Worm (Caenorhabditis elegans): ENCODE measurements around the gene srd-34.

Gene srd-34

DNA sequence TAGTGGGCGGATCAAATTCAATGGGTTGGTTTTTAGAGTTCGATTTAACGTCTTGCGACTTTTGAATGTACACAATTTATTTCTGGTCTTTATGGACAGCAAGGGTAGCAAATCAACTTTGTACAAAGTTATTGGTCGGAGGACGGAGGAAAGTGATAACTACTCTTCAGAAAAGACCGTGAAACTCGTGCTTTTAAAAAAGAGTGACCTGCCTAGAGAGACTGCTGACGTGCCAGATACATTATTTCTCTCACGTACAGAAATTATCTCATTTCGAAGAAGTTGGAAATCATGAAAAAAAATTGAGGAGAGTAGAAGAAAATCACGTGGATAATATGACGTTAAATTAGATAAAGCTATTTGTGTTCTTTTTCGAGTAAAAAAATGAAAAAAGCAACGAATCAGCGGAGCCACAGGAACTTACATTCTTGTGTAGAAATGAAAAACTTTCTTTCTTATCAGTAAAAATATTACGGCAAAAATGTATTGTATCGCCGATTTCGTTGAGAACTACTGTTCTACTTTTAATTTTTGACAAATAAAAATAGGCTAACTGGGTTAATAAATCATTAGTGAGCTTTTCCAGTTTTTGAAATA, 12.7 kb downstream of the srd-34 start, which contains the start of gene ppm-1.A:
TSS of gene ppm-1.A (minus strand) at position 294 of the 597 bp plus-strand sequence.
- TF ChIP-seq him-1 (tag; optimal IDR thresholded peaks at IDR 0.05): no peak
- no peak for TF ChIP-seq W03F9.2 (tag; optimal IDR thresholded peaks at IDR 0.05)
- TF ChIP-seq dao-5 (tag; optimal IDR thresholded peaks at IDR 0.05): no peak

DNA sequence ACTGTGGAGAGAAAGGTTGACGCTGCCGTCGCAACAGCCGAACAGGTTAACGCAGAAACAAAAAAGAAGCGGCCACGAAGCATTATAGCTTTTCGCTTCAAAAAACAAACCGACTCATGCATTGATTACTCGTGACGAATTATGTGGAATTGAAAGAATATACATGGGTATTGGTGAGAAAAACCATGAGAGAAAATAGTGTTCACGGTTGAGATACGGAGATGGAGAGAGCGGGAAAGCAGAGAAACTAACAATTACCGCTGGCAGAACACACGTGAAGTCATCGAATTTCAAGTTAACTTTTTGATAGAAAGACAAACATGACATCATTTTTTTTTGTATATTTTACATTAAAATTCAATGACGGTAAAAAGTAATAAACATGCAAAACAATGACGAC, 13.6 kb downstream of the srd-34 start:
- peak; percentile 20 for TF ChIP-seq W03F9.2 (tag; optimal IDR thresholded peaks at IDR 0.05)
- no peak for TF ChIP-seq him-1 (tag; optimal IDR thresholded peaks at IDR 0.05)

DNA sequence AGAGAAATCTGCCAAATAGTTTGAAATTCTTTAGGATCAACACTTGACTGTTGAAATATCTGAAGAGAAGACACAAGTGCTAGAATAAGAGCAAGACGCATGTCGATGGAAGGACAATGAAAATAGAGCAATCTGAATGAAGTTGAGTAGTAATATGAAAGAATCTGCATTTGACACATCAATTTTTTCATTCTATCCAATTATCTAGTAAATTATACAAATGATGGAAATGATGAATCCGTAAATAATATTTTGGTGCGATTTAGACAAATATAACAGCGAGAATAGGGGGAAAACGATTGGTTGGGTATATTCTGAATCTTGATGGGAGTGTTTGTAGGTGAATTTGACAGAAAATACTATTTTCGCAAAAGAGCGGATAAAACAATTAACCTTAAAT, 16.2 kb downstream of the srd-34 start, which contains the start of gene txt-10:
TSS of gene txt-10 (minus strand) at position 101 of the 400 bp plus-strand sequence.
- TF ChIP-seq W03F9.2 (tag; optimal IDR thresholded peaks at IDR 0.05): no peak
- no peak for TF ChIP-seq dao-5 (tag; optimal IDR thresholded peaks at IDR 0.05)
- no peak for TF ChIP-seq him-1 (tag; optimal IDR thresholded peaks at IDR 0.05)

DNA sequence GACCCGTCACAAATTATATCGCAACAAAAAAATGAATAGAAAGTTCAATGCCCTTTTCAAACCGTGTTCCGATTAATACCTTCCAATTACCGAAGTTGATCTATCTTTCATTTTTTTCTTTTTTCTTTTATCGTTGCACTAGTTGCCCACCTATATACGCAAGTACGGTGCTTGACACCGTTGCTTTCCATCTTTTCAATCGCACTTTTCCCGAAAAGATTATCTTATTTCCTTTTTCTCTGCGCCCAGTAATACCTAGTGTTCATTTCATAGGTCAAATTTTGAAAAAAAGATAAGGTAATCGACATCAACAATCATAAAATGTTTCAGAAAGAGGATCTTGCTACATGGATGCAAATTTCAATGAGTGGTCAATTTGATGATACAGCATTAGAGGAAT, 19.3 kb downstream of the srd-34 start:
- TF ChIP-seq him-1 (tag; optimal IDR thresholded peaks at IDR 0.05) (no peak), W03F9.2 (tag; optimal IDR thresholded peaks at IDR 0.05) (no peak), dao-5 (tag; optimal IDR thresholded peaks at IDR 0.05) (no peak)

DNA sequence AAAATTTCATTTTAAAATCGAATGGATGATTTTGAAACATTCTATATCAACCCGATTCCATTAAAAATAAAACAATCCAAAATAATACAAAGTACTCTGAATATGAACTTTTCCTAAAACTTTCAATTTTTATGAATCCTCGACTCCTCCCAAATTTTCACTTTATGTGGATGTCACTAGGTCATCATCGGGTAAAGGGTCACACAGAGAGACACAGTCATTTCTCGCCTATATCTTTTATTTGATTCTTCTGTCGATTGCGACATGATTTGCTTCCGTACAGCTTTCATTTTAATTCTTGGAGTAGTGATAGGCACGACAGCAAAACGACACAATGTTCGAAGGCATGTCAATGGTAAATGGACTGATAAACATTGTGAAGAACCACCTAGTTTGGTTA, 20.4 kb downstream of the srd-34 start, which contains the start of gene F25D1.3:
TSS of gene F25D1.3 (plus strand) at position 225 of the 400 bp plus-strand sequence.
- TF ChIP-seq him-1 (tag; optimal IDR thresholded peaks at IDR 0.05) (no peak), dao-5 (tag; optimal IDR thresholded peaks at IDR 0.05) (no peak), W03F9.2 (tag; optimal IDR thresholded peaks at IDR 0.05) (no peak)

DNA sequence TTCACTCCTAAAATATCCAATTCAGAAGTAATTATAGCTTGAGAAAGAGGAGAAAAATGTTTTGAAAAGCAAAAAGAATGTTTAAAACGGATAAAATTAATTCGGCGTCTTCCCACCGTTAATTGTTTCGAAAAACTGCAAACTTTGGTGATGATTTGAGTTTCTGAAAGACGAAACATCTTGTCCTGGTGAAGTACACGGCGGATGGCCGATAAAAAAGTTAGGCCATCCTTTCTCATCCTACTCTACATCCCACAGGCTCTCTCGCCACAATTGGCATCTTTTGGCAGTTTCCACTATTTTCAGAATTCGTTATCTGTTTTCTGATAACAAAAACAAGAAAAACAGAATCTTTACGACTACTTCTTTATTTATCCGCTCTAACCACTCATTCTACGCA, 23.0 kb downstream of the srd-34 start, which contains the start of the genes C35A5.8 and hda-11:
TSS of gene C35A5.8 (minus strand) at position 7 of the 400 bp plus-strand sequence.
TSS of gene hda-11 (plus strand) at position 283 of the 400 bp plus-strand sequence.
- TF ChIP-seq dao-5 (tag; optimal IDR thresholded peaks at IDR 0.05) (no peak), him-1 (tag; optimal IDR thresholded peaks at IDR 0.05) (peak; percentile 47), W03F9.2 (tag; optimal IDR thresholded peaks at IDR 0.05) (no peak)

DNA sequence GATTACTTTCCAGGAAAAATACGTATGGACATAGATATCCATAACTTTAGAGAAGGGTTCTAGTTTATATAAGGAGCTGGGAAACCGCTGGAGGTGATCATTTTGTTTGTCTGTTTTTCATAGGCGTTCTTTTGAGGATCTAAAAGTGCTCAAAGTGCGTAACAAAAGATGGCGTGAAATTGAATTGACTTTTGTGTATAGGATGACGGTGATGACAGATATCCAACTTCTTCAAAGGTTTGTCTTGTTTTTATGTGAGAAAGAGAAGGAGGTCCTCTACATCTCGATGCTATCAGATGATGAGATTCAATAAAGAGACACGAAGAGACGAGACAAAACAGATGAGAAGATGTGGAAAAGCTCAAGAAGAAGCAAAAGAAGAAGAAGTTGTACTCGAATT, 32.2 kb downstream of the srd-34 start:
- no peak for TF ChIP-seq W03F9.2 (tag; optimal IDR thresholded peaks at IDR 0.05)
- TF ChIP-seq dao-5 (tag; optimal IDR thresholded peaks at IDR 0.05): no peak
- no peak for TF ChIP-seq him-1 (tag; optimal IDR thresholded peaks at IDR 0.05)

DNA sequence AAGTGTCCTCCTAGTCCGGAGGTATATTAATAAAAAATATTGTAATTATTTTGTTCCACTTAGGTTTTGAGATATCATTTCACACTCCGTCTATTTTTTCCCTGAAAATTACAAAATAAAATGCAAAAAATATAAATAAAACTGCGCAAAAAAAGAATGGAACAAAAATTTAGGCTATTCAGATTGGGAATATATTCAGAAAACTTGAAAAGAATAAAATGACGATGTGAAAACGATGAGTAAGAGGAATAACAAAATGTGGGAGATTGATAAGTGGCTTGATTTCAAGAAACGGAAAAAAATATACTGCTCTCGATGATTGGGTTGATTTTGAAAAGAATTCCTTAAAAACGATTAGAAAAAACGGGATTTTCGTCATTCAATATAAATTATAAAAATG, 34.6 kb downstream of the srd-34 start, which contains the start of gene dmsr-8:
TSS of gene dmsr-8 (minus strand) at position 101 of the 400 bp plus-strand sequence.
- TF ChIP-seq dao-5 (tag; optimal IDR thresholded peaks at IDR 0.05) (no peak), W03F9.2 (tag; optimal IDR thresholded peaks at IDR 0.05) (no peak), him-1 (tag; optimal IDR thresholded peaks at IDR 0.05) (no peak)

DNA sequence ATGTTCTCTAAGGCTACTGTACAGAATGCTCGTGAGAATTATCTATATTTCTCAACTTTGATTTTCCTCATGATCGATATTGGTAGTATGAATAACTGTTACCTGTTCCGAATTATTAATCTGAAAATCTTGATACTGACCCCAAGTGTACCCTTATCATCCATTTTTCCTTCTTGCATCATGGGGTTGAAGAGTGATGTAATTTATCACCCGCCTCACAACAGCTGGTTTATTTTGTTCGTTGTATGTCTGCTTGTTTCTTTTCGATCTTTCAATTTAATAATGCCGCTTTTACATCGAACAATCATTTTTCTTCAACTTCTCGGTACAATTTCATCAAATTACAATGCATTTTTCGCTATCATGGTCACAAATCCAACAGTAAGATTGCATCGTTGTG, 40.0 kb downstream of the srd-34 start, which contains the start of gene C35A5.6:
TSS of gene C35A5.6 (plus strand) at position 283 of the 400 bp plus-strand sequence.
- TF ChIP-seq him-1 (tag; optimal IDR thresholded peaks at IDR 0.05) (no peak), dao-5 (tag; optimal IDR thresholded peaks at IDR 0.05) (no peak), W03F9.2 (tag; optimal IDR thresholded peaks at IDR 0.05) (no peak)

DNA sequence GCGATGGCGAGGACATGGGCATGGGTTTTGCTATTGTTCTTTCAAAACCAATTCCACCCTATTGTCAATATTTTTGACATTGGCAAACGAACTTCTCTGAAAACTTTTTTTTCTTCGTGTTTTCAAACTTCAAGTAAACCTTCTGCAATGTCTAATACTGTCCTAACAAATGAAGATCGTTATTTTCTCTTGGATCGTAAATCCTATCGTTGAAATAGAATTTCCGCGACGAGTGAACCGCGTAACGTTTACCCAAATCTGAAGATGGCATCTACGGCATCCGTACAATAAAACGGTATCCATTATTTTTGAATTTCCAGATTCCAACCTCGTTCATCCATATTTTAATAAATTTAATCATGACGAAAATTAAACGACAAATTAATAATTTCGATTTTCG, 43.3 kb downstream of the srd-34 start, which contains the start of gene C35A5.5:
TSS of gene C35A5.5 (plus strand) at position 301 of the 400 bp plus-strand sequence.
- TF ChIP-seq him-1 (tag; optimal IDR thresholded peaks at IDR 0.05) (no peak), dao-5 (tag; optimal IDR thresholded peaks at IDR 0.05) (no peak), W03F9.2 (tag; optimal IDR thresholded peaks at IDR 0.05) (no peak)

DNA sequence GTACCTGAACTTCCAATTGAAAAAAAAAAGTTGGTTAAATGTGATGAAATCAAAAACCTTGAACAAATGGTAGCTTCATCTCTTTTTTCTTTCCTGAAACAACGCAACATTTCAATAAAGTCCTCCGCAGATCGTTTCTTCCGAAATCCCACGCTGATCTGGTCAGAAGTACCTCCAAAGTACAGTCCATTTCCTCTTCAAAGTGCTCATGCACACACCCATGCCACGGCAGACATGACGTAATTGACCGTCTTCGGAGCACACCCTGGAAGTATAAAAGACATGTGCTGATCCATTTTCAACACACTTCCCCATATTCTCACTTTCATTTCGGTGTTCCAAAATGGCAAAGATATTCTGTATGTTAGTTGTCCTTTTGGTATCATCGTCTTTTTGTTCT, 45.0 kb downstream of the srd-34 start, which contains the start of gene C35A5.10:
TSS of gene C35A5.10 (plus strand) at position 301 of the 400 bp plus-strand sequence.
- no peak for TF ChIP-seq him-1 (tag; optimal IDR thresholded peaks at IDR 0.05)
- no peak for TF ChIP-seq W03F9.2 (tag; optimal IDR thresholded peaks at IDR 0.05)
- no peak for TF ChIP-seq dao-5 (tag; optimal IDR thresholded peaks at IDR 0.05)

DNA sequence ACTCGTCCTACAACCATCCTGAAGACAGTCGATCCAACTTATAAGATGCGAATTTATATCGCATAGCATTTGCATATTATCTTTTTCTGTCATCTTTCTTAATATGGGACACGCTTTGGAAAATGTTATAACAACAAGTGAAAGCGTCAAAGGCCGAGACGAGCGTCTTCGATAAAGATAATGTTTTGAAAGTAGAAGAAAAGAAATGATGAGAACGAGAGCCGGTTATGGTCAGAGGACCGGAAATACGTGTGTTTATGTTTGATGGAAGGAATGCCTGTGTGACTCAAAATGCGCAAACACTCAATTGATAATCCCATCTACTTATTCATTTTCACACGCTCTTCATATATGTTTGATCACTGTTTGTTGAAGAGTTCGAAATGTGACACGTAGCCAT, 45.9 kb downstream of the srd-34 start, which contains the start of gene C35A5.11:
TSS of gene C35A5.11 (minus strand) at position 101 of the 400 bp plus-strand sequence.
- TF ChIP-seq W03F9.2 (tag; optimal IDR thresholded peaks at IDR 0.05) (no peak), dao-5 (tag; optimal IDR thresholded peaks at IDR 0.05) (no peak), him-1 (tag; optimal IDR thresholded peaks at IDR 0.05) (no peak)

DNA sequence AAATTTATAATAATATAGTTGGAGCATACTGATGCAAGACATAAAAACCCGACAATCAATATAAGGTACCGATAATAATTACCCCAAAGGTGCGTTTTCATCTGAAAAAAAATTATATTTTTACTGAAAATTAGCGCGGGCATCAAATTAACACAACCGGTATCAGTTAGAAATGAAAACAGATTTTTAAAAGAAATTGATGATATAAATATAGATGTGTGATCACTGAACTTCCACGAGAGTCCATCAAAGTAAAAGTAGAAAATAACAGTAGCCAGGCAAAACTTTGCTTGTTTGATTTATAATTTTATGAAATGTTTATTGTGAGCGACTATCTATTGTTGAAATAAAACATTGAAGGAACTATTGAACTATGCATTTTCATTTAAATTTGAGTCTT, 47.6 kb downstream of the srd-34 start, which contains the start of gene C35A5.3:
TSS of gene C35A5.3 (minus strand) at position 101 of the 400 bp plus-strand sequence.
- TF ChIP-seq dao-5 (tag; optimal IDR thresholded peaks at IDR 0.05) (no peak), W03F9.2 (tag; optimal IDR thresholded peaks at IDR 0.05) (no peak), him-1 (tag; optimal IDR thresholded peaks at IDR 0.05) (no peak)
